Worm (Caenorhabditis elegans) whole organism, young adult: Measurements from ENCODE around the gene asb-2.

Experiments
- ceh-40 ChIP-seq: fragments of 200-800 bp; sonication (Bioruptor generic); IDR thresholded peaks from 2 replicates; pipeline ENCODE4 v1.3.6; 2022; ENCODE audit warnings: missing genetic modification characterization, missing compliant biosample characterization
- ceh-79 ChIP-seq: sonication (generic microtip); optimal IDR thresholded peaks from 2 replicates; lab custom pipeline; 2017; ENCODE audit warnings: mild to moderate bottlenecking, missing genetic modification characterization, missing compliant biosample characterization
- dpl-1 ChIP-seq: fragments of 150-350 bp; optimal IDR thresholded peaks from 2 replicates; lab custom pipeline; 2014; ENCODE audit warnings: missing biosample characterization, missing genetic modification reagents, missing genetic modification characterization
- lin-35 ChIP-seq, 3 experiments: fragments of 150-350 bp in 2 of 3; sonication (generic microtip) in 1 of 3; optimal IDR thresholded peaks; 2 replicates each; lab custom pipeline; 2014 to 2018; ENCODE audit warnings: missing biosample characterization in 3 of 3, missing genetic modification characterization in 3 of 3, missing genetic modification reagents in 3 of 3
- nfya-1 ChIP-seq: sonication (generic microtip); optimal IDR thresholded peaks from 2 replicates; lab custom pipeline; 2017; ENCODE audit warnings: antibody characterized with exemption, missing compliant biosample characterization, missing genetic modification characterization, borderline replicate concordance; ENCODE audit not compliant: insufficient read depth
- nhr-179 ChIP-seq: sonication (generic microtip); optimal IDR thresholded peaks from 2 replicates; lab custom pipeline; 2016; ENCODE audit warnings: mild to moderate bottlenecking, missing genetic modification characterization, missing compliant biosample characterization

DNA sequence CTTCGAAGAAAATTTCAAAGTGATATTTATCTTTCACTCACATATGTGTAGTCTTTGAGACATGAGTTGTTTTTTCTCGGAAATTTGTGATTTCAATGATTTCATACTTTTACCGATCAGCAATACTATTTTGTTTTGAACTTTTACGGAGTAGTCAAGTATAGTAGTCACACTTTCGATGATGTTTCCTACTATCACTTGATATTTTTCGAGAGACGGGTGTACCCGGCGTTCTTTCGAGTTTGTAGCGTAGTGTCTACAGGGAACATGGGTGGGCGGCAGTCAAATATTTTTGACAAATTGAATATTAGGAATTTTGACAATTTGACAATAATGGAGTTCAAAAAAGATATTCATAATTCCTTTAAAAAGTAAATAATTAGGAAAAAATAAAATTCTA is 30.7 kb upstream of the asb-2 start:
- TF ChIP-seq ceh-40 (no peak), nfya-1 (no peak), ceh-79 (tag; lab: Kevin White, UChicago) (no peak), nhr-179 (no peak), lin-35 (GFP tag; optimal IDR thresholded peaks at IDR 0.05; lab: Kevin White, UChicago) (no peak), dpl-1 (GFP tag; lab: Kevin White, UChicago) (no peak)
